Fruit fly (Drosophila melanogaster) whole organism, pupa: ENCODE results near the gene Atg8b.

Experiments
- CG14655 ChIP-seq: fragments of 200-800 bp; sonication (Bioruptor generic); optimal IDR thresholded peaks from 3 replicates; lab custom pipeline; 2017; ENCODE audit warnings: mild to moderate bottlenecking, missing biosample characterization, missing genetic modification reagents, missing genetic modification characterization
- CG15710 ChIP-seq: fragments of 200-800 bp; sonication (Bioruptor generic); optimal IDR thresholded peaks from 2 replicates; lab custom pipeline; 2018; ENCODE audit warnings: missing biosample characterization, mild to moderate bottlenecking, missing genetic modification characterization, moderate library complexity
- CG17806 ChIP-seq: fragments of 200-800 bp; sonication (Bioruptor generic); optimal IDR thresholded peaks from 2 replicates; lab custom pipeline; 2018; ENCODE audit warnings: missing biosample characterization, mild to moderate bottlenecking, missing genetic modification characterization, moderate library complexity
- CG32121 ChIP-seq: fragments of 200-800 bp; sonication (Bioruptor generic); IDR thresholded peaks from 2 replicates; pipeline ENCODE4 v1.3.6; 2022; ENCODE audit warnings: missing biosample characterization, missing genetic modification characterization
- CG34367 ChIP-seq: fragments of 200-800 bp; sonication (Bioruptor generic); optimal IDR thresholded peaks from 2 replicates; lab custom pipeline; 2018; ENCODE audit warnings: missing biosample characterization, mild to moderate bottlenecking, missing genetic modification characterization
- CG4496 ChIP-seq: fragments of 200-800 bp; sonication (Bioruptor generic); IDR thresholded peaks from 3 replicates; pipeline ENCODE4 v1.3.6; 2022; ENCODE audit warnings: missing biosample characterization, missing genetic modification characterization
- CG8159 ChIP-seq: fragments of 200-800 bp; sonication (Bioruptor generic); optimal IDR thresholded peaks from 3 replicates; lab custom pipeline; 2018; ENCODE audit warnings: missing biosample characterization, mild to moderate bottlenecking, missing genetic modification characterization, moderate library complexity
- CG8301 ChIP-seq: fragments of 200-800 bp; sonication (Bioruptor generic); optimal IDR thresholded peaks from 2 replicates; lab custom pipeline; 2018; ENCODE audit warnings: missing biosample characterization, mild to moderate bottlenecking, missing genetic modification characterization
- CG9948 ChIP-seq: fragments of 200-800 bp; sonication (Bioruptor generic); optimal IDR thresholded peaks from 2 replicates; lab custom pipeline; 2018; ENCODE audit warnings: missing biosample characterization, mild to moderate bottlenecking, missing genetic modification characterization, moderate library complexity
- D1 ChIP-seq: fragments of 200-800 bp; sonication (Bioruptor generic); optimal IDR thresholded peaks from 2 replicates; lab custom pipeline; 2018; ENCODE audit warnings: missing biosample characterization, mild to moderate bottlenecking, missing genetic modification characterization, moderate library complexity
- Pif1B ChIP-seq: fragments of 200-800 bp; sonication (Bioruptor generic); optimal IDR thresholded peaks from 3 replicates; lab custom pipeline; 2016; ENCODE audit warnings: missing biosample characterization, missing genetic modification characterization
- Snoo ChIP-seq: fragments of 200-800 bp; sonication (Bioruptor generic); optimal IDR thresholded peaks from 3 replicates; lab custom pipeline; 2017; ENCODE audit warnings: missing biosample characterization, mild to moderate bottlenecking, missing genetic modification characterization, inconsistent platforms
- gl ChIP-seq: fragments of 200-800 bp; sonication (Bioruptor generic); optimal IDR thresholded peaks from 2 replicates; lab custom pipeline; 2018; ENCODE audit warnings: missing biosample characterization, mild to moderate bottlenecking, missing genetic modification characterization

dm6 chr3R:17733261-17733660, 8.4 kb upstream of the Atg8b start, which contains the start of gene CG14321:
- no peak for TF ChIP-seq CG9948 (tag; lab: Kevin White, UChicago)
- TF ChIP-seq Snoo (tag; lab: Kevin White, UChicago), result no peak
- TF ChIP-seq CG17806 (tag; lab: Kevin White, UChicago), result no peak
- TF ChIP-seq CG8159 (tag; lab: Kevin White, UChicago), result no peak
- TF ChIP-seq CG8301 (tag; lab: Kevin White, UChicago), result no peak
- no peak for TF ChIP-seq gl (tag; lab: Kevin White, UChicago)
- no peak for TF ChIP-seq CG15710 (tag; lab: Kevin White, UChicago)
- no peak for TF ChIP-seq CG14655 (GFP tag; lab: Kevin White, UChicago)
- TF ChIP-seq D1 (tag; lab: Kevin White, UChicago), result no peak
- TF ChIP-seq CG32121, result no peak
- no peak for TF ChIP-seq CG34367 (tag; lab: Kevin White, UChicago)
- TF ChIP-seq Pif1B (GFP tag; lab: Kevin White, UChicago), result no peak
- TF ChIP-seq CG4496 (GFP tag; lab: Robert Waterston, UW), result no peak
